Fruit fly (Drosophila melanogaster): ENCODE data around the gene Apl.
A peak's percentile ranks its signal among the peaks of the same experiment; 100 is the strongest.

Apl gene

DNA sequence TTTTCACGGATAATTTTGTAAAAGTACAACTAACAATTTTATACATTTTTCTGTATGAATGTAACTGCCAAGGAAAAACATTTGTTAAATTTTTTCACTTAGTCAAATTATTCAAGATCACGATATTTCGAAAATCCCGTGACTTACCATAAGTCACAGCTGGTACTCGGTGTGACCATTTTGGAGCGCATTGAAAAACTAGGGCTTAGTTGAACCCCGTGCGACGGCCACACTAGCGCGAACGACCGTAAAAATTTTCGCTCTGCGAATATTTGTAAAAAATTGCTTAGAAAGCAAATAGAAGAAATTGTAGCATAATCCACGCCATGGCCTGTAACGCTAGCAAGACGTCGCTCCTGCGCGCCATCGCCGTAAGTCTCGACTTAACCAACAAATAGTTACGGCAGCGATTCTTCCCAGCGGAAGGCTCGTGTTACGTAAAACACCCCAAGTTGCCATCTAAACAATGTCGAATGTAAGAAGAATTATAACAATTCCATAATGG lies 10.9 kb upstream of the Apl start, which contains the start of gene UQCR-C2 (continued):
- TF ChIP-seq CG18476 (GFP tag; optimal IDR thresholded peaks at IDR 0.05), result no peak
- TF ChIP-seq MBD-R2 (GFP tag; IDR thresholded peaks at IDR 0.05), result peak; percentile 86
- TF ChIP-seq CG2889 (GFP tag; IDR thresholded peaks at IDR 0.05), result no peak
- TF ChIP-seq dmrt11E (tag; optimal IDR thresholded peaks at IDR 0.05), result no peak
- no peak for TF ChIP-seq sr (GFP tag; IDR thresholded peaks at IDR 0.05)
- no peak for TF ChIP-seq lola (GFP tag; optimal IDR thresholded peaks at IDR 0.05)
- no peak for TF ChIP-seq CG7839 (tag; optimal IDR thresholded peaks at IDR 0.05)
- no peak for TF ChIP-seq hkb (optimal IDR thresholded peaks at IDR 0.05)
- no peak for TF ChIP-seq hkb (GFP tag; IDR thresholded peaks at IDR 0.05)
- TF ChIP-seq mam (GFP tag; optimal IDR thresholded peaks at IDR 0.05), result no peak
- no peak for TF ChIP-seq fru (optimal IDR thresholded peaks at IDR 0.05)
- peak; percentile 61 for TF ChIP-seq sens (GFP tag)
- TF ChIP-seq CG3726 (GFP tag; IDR thresholded peaks at IDR 0.05), result no peak
- TF ChIP-seq CG30403 (GFP tag; optimal IDR thresholded peaks at IDR 0.05), result peak; percentile 8
- peak; percentile 30; the same call in 1 of the 2 replicates for TF ChIP-seq amos (GFP tag; IDR thresholded peaks at IDR 0.05; ENCODE audit: partially characterized antibody)
- peak; percentile 36 for TF ChIP-seq CG8924 (tag; optimal IDR thresholded peaks at IDR 0.05)
- TF ChIP-seq croc (GFP tag; conservative IDR thresholded peaks at IDR 0.05), result no peak
- TF ChIP-seq wor (GFP tag; IDR thresholded peaks at IDR 0.05), result no peak
- TF ChIP-seq CG10267 (tag; optimal IDR thresholded peaks at IDR 0.05), result peak; percentile 55
- TF ChIP-seq CG7271 (tag; optimal IDR thresholded peaks at IDR 0.05), result no peak
- no peak for TF ChIP-seq org-1 (GFP tag; optimal IDR thresholded peaks at IDR 0.05)
- TF ChIP-seq CG3995 (GFP tag; optimal IDR thresholded peaks at IDR 0.05), result peak; percentile 100
- TF ChIP-seq hth (optimal IDR thresholded peaks at IDR 0.05), result no peak
- no peak for TF ChIP-seq Hr39 (optimal IDR thresholded peaks at IDR 0.05)
- TF ChIP-seq CG5953 (GFP tag; IDR thresholded peaks at IDR 0.05), result no peak
- no peak for TF ChIP-seq CG32767 (GFP tag; IDR thresholded peaks at IDR 0.05)
- no peak for TF ChIP-seq Rx (GFP tag; IDR thresholded peaks at IDR 0.05)
- no peak for TF ChIP-seq Atf3 (GFP tag; optimal IDR thresholded peaks at IDR 0.05)
- no peak for TF ChIP-seq hb (GFP tag; IDR thresholded peaks at IDR 0.05; ENCODE audit: partially characterized antibody)
- TF ChIP-seq CG10543 (GFP tag; optimal IDR thresholded peaks at IDR 0.05), result no peak
- no peak for TF ChIP-seq stc (GFP tag; IDR thresholded peaks at IDR 0.05)
- TF ChIP-seq gem (tag; optimal IDR thresholded peaks at IDR 0.05), result no peak
- TF ChIP-seq Dek (tag; optimal IDR thresholded peaks at IDR 0.05), result peak; percentile 50
- peak; percentile 28 for TF ChIP-seq CG2120 (GFP tag; optimal IDR thresholded peaks at IDR 0.05)
- TF ChIP-seq ro (GFP tag; IDR thresholded peaks at IDR 0.05), result no peak
- TF ChIP-seq trh (GFP tag; optimal IDR thresholded peaks at IDR 0.05), result no peak
- no peak for TF ChIP-seq CG11504 (tag; optimal IDR thresholded peaks at IDR 0.05)
- peak; percentile 60 for TF ChIP-seq CG12659 (GFP tag; optimal IDR thresholded peaks at IDR 0.05)
- no peak for TF ChIP-seq caup (GFP tag; optimal IDR thresholded peaks at IDR 0.05; ENCODE audit: severe bottlenecking)
- peak; percentile 17; the same call in 1 of the 2 replicates for TF ChIP-seq slbo (GFP tag; IDR thresholded peaks at IDR 0.05)
- no peak for TF ChIP-seq CG6254 (GFP tag; optimal IDR thresholded peaks at IDR 0.05)
- peak; percentile 61 for TF ChIP-seq BEAF-32 (GFP tag; optimal IDR thresholded peaks at IDR 0.05)
- no peak for TF ChIP-seq CG4730 (GFP tag; IDR thresholded peaks at IDR 0.05)
- TF ChIP-seq Sox102F (GFP tag; optimal IDR thresholded peaks at IDR 0.05), result no peak
- peak; percentile 19 for TF ChIP-seq lilli (GFP tag; optimal IDR thresholded peaks at IDR 0.05)
- peak; percentile 58 for TF ChIP-seq CG14710 (tag; optimal IDR thresholded peaks at IDR 0.05)
- TF ChIP-seq tup (GFP tag; optimal IDR thresholded peaks at IDR 0.05), result no peak
- no peak for TF ChIP-seq CG2199 (GFP tag; IDR thresholded peaks at IDR 0.05)
- peak; percentile 19; the same call in 1 of the 2 replicates for TF ChIP-seq CG13287 (GFP tag; IDR thresholded peaks at IDR 0.05; ENCODE audit: partially characterized antibody)
- TF ChIP-seq kah (GFP tag; optimal IDR thresholded peaks at IDR 0.05), result no peak
- no peak for TF ChIP-seq CG3065 (GFP tag; optimal IDR thresholded peaks at IDR 0.05)
- TF ChIP-seq D19B (GFP tag; optimal IDR thresholded peaks at IDR 0.05), result no peak

Measured in whole organism, embryonic.